Worm (Caenorhabditis elegans) whole organism, L4 larva: ENCODE results near the gene W04D12.1.

Experiments used
- F10B5.3 ChIP-seq: sonication (generic microtip); optimal IDR thresholded peaks from 2 replicates; lab custom pipeline; 2016; ENCODE audit warnings: mild to moderate bottlenecking, missing genetic modification characterization, missing compliant biosample characterization
- F26F4.8 ChIP-seq: fragments of 200-800 bp; sonication (Bioruptor generic); conservative IDR thresholded peaks from 2 replicates; pipeline ENCODE4 v1.3.6; 2022; ENCODE audit warnings: missing genetic modification characterization, missing compliant biosample characterization
- R02D3.7 ChIP-seq: fragments of 150-350 bp; sonication (generic microtip); optimal IDR thresholded peaks from 3 replicates; lab custom pipeline; 2014; ENCODE audit warnings: missing biosample characterization, missing genetic modification characterization
- T20F7.1 ChIP-seq: fragments of 200-800 bp; sonication (Bioruptor generic); optimal IDR thresholded peaks from 2 replicates; lab custom pipeline; 2018; ENCODE audit warnings: mild to moderate bottlenecking, missing genetic modification characterization, missing compliant biosample characterization
- T26A8.4 ChIP-seq: fragments of 200-800 bp; sonication (Bioruptor generic); IDR thresholded peaks from 2 replicates; pipeline ENCODE4 v1.3.6; 2022; ENCODE audit warnings: missing genetic modification characterization, missing compliant biosample characterization
- Y48G9A.11 ChIP-seq: fragments of 200-800 bp; sonication (Bioruptor generic); IDR thresholded peaks from 2 replicates; pipeline ENCODE4 v1.3.6; 2022; ENCODE audit warnings: missing genetic modification reagents, missing genetic modification characterization, missing compliant biosample characterization
- ZK337.2 ChIP-seq: fragments of 200-800 bp; sonication (Bioruptor generic); IDR thresholded peaks from 2 replicates; pipeline ENCODE4 v1.3.6; 2022; ENCODE audit warnings: missing genetic modification reagents, missing genetic modification characterization, missing compliant biosample characterization
- ZK546.5 ChIP-seq, 2 experiments: sonication (generic microtip); optimal IDR thresholded peaks; 2 replicates each; lab custom pipeline; 2017; ENCODE audit warnings: missing biosample characterization in 2 of 2, missing genetic modification characterization in 2 of 2
- aha-1 ChIP-seq: fragments of 150-350 bp; peaks from one replicate; lab custom pipeline; 2014; ENCODE audit warnings: missing biosample characterization, missing genetic modification characterization
- aly-2 ChIP-seq: sonication (generic microtip); optimal IDR thresholded peaks from 2 replicates; lab custom pipeline; 2018; ENCODE audit warnings: missing biosample characterization, missing genetic modification characterization
- ama-1 ChIP-seq: fragments of 150-350 bp; optimal IDR thresholded peaks from 2 replicates; lab custom pipeline; 2014; ENCODE audit warnings: inconsistent platforms, mixed read lengths
- arid-1 ChIP-seq: fragments of 200-800 bp; sonication (Bioruptor generic); conservative IDR thresholded peaks from 2 replicates; pipeline ENCODE4 v1.3.6; 2022; ENCODE audit warnings: missing genetic modification reagents, missing genetic modification characterization, missing compliant biosample characterization
- ceh-20 ChIP-seq: fragments of 200-800 bp; sonication (Bioruptor generic); IDR thresholded peaks from 2 replicates; pipeline ENCODE4 v1.3.6; 2022; ENCODE audit warnings: missing genetic modification reagents, missing genetic modification characterization, missing compliant biosample characterization
- ceh-32 ChIP-seq: sonication (generic microtip); optimal IDR thresholded peaks from 2 replicates; lab custom pipeline; 2016; ENCODE audit warnings: mild to moderate bottlenecking, missing genetic modification characterization, missing compliant biosample characterization; ENCODE audit not compliant: poor library complexity
- ceh-62 ChIP-seq: sonication (generic microtip); optimal IDR thresholded peaks from 2 replicates; lab custom pipeline; 2017; ENCODE audit warnings: missing biosample characterization, missing genetic modification characterization
- ceh-82 ChIP-seq: sonication (generic microtip); optimal IDR thresholded peaks from 2 replicates; lab custom pipeline; 2017; ENCODE audit warnings: missing biosample characterization, missing genetic modification characterization
- cey-2 ChIP-seq: sonication (generic microtip); optimal IDR thresholded peaks from 3 replicates; lab custom pipeline; 2017; ENCODE audit warnings: missing genetic modification characterization, mild to moderate bottlenecking, missing compliant biosample characterization, antibody characterized with exemption, borderline replicate concordance; ENCODE audit not compliant: insufficient read depth
- daf-16 ChIP-seq, 3 experiments: sonication (generic microtip); optimal IDR thresholded peaks; 2 replicates each; lab custom pipeline; 2016 to 2017; ENCODE audit warnings: missing genetic modification characterization in 3 of 3, missing genetic modification reagents in 3 of 3, mild to moderate bottlenecking in 2 of 3, missing compliant biosample characterization in 2 of 3, missing biosample characterization in 1 of 3, moderate library complexity in 1 of 3
- daf-8 ChIP-seq: fragments of 200-800 bp; sonication (Bioruptor generic); IDR thresholded peaks from 2 replicates; pipeline ENCODE4 v1.3.6; 2022; ENCODE audit warnings: missing genetic modification characterization, missing compliant biosample characterization
- dmd-8 ChIP-seq: fragments of 200-800 bp; sonication (Bioruptor generic); IDR thresholded peaks from 2 replicates; pipeline ENCODE4 v1.3.6; 2022; ENCODE audit warnings: missing genetic modification characterization, missing compliant biosample characterization
- dmd-9 ChIP-seq: fragments of 200-800 bp; sonication (Bioruptor generic); IDR thresholded peaks from 2 replicates; pipeline ENCODE4 v1.3.6; 2022; ENCODE audit warnings: missing genetic modification reagents, missing genetic modification characterization, missing compliant biosample characterization
- egl-27 ChIP-seq: sonication (generic microtip); optimal IDR thresholded peaks from 3 replicates; lab custom pipeline; 2017; ENCODE audit warnings: missing biosample characterization, missing genetic modification reagents, missing genetic modification characterization
- egl-43 ChIP-seq: fragments of 200-800 bp; sonication (Bioruptor generic); IDR thresholded peaks from 2 replicates; pipeline ENCODE4 v1.3.6; 2022; ENCODE audit warnings: missing genetic modification reagents, missing genetic modification characterization, missing compliant biosample characterization
- hif-1 ChIP-seq, 2 experiments: sonication (generic microtip); optimal IDR thresholded peaks; 2 replicates each; lab custom pipeline; 2016 to 2017; ENCODE audit warnings: missing compliant biosample characterization in 2 of 2, missing genetic modification characterization in 2 of 2, missing genetic modification reagents in 2 of 2, missing genotype in 2 of 2, mild to moderate bottlenecking in 1 of 2
- hlh-11 ChIP-seq: fragments of 200-800 bp; sonication (Bioruptor generic); optimal IDR thresholded peaks from 2 replicates; lab custom pipeline; 2018; ENCODE audit warnings: mild to moderate bottlenecking, missing genetic modification characterization, missing compliant biosample characterization
- hmg-1.1 ChIP-seq: fragments of 200-800 bp; sonication (Bioruptor generic); IDR thresholded peaks from 2 replicates; pipeline ENCODE4 v1.3.6; 2022; ENCODE audit warnings: missing genetic modification reagents, missing genetic modification characterization, missing compliant biosample characterization
- jun-1 ChIP-seq: fragments of 150-350 bp; optimal IDR thresholded peaks from 2 replicates; lab custom pipeline; 2014; ENCODE audit warnings: missing biosample characterization, missing genetic modification reagents, missing genetic modification characterization
- lin-1 ChIP-seq: fragments of 200-800 bp; sonication (Bioruptor generic); IDR thresholded peaks from 2 replicates; pipeline ENCODE4 v1.3.6; 2022; ENCODE audit warnings: missing genetic modification reagents, missing genetic modification characterization, missing compliant biosample characterization
- lin-15B ChIP-seq: fragments of 150-350 bp; sonication (generic microtip); optimal IDR thresholded peaks from 3 replicates; lab custom pipeline; 2014; ENCODE audit warnings: missing biosample characterization, missing genetic modification characterization
- lin-29 ChIP-seq: fragments of 200-800 bp; sonication (Bioruptor generic); IDR thresholded peaks from 2 replicates; pipeline ENCODE4 v1.3.6; 2022; ENCODE audit warnings: missing genetic modification reagents, missing genetic modification characterization, missing compliant biosample characterization
- lin-38 ChIP-seq: fragments of 200-800 bp; sonication (Bioruptor generic); IDR thresholded peaks from 2 replicates; pipeline ENCODE4 v1.3.6; 2022; ENCODE audit warnings: missing genetic modification reagents, missing genetic modification characterization, missing compliant biosample characterization
- lin-39 ChIP-seq: fragments of 150-350 bp; optimal IDR thresholded peaks from 2 replicates; lab custom pipeline; 2014; ENCODE audit warnings: missing biosample characterization, missing genetic modification reagents, missing genetic modification characterization
- madf-5 ChIP-seq, 2 experiments: fragments of 200-800 bp; sonication (Bioruptor generic); IDR thresholded peaks; 2 replicates each; pipeline ENCODE4 v1.3.6; 2022; ENCODE audit warnings: missing compliant biosample characterization in 2 of 2, missing genetic modification characterization in 2 of 2
- madf-9 ChIP-seq: fragments of 200-800 bp; sonication (Bioruptor generic); conservative IDR thresholded peaks from 2 replicates; pipeline ENCODE4 v1.3.6; 2022; ENCODE audit warnings: missing genetic modification reagents, missing genetic modification characterization, missing compliant biosample characterization
- mdt-29 ChIP-seq: fragments of 200-800 bp; sonication (Bioruptor generic); IDR thresholded peaks from 2 replicates; pipeline ENCODE4 v1.3.6; 2022; ENCODE audit warnings: missing genetic modification reagents, missing genetic modification characterization, missing compliant biosample characterization
- nhr-10 ChIP-seq: fragments of 150-350 bp; optimal IDR thresholded peaks from 2 replicates; lab custom pipeline; 2014; ENCODE audit warnings: missing biosample characterization, missing genetic modification characterization
- nhr-111 ChIP-seq: fragments of 200-800 bp; sonication (Bioruptor generic); optimal IDR thresholded peaks from 2 replicates; lab custom pipeline; 2018; ENCODE audit warnings: mild to moderate bottlenecking, missing genetic modification characterization, missing compliant biosample characterization
- nhr-237 ChIP-seq: sonication (generic microtip); optimal IDR thresholded peaks from 2 replicates; lab custom pipeline; 2017; ENCODE audit warnings: missing biosample characterization, missing genetic modification characterization
- nhr-41 ChIP-seq: fragments of 200-800 bp; sonication (Bioruptor generic); IDR thresholded peaks from 2 replicates; pipeline ENCODE4 v1.3.6; 2022; ENCODE audit warnings: missing genetic modification reagents, missing genetic modification characterization, missing compliant biosample characterization
- nhr-42 ChIP-seq: fragments of 200-800 bp; sonication (Bioruptor generic); IDR thresholded peaks from 2 replicates; pipeline ENCODE4 v1.3.6; 2022; ENCODE audit warnings: missing genetic modification characterization, missing compliant biosample characterization
- nhr-48 ChIP-seq: sonication (generic microtip); optimal IDR thresholded peaks from 2 replicates; lab custom pipeline; 2016; ENCODE audit warnings: mild to moderate bottlenecking, missing genetic modification characterization, missing compliant biosample characterization
- pqm-1 ChIP-seq: sonication (generic microtip); optimal IDR thresholded peaks from 2 replicates; lab custom pipeline; 2017; ENCODE audit warnings: missing biosample characterization, missing genetic modification characterization
- skn-1 ChIP-seq: fragments of 150-350 bp; optimal IDR thresholded peaks from 2 replicates; lab custom pipeline; 2014; ENCODE audit warnings: missing biosample characterization, missing genetic modification characterization
- snpc-1.2 ChIP-seq: fragments of 200-800 bp; sonication (Bioruptor generic); IDR thresholded peaks from 2 replicates; pipeline ENCODE4 v1.3.6; 2022; ENCODE audit warnings: missing genetic modification reagents, missing genetic modification characterization, missing compliant biosample characterization
- tag-97 ChIP-seq: fragments of 200-800 bp; sonication (Bioruptor generic); IDR thresholded peaks from 2 replicates; pipeline ENCODE4 v1.3.6; 2022; ENCODE audit warnings: missing genetic modification characterization, missing compliant biosample characterization
- tra-1 ChIP-seq: fragments of 200-800 bp; sonication (Bioruptor generic); IDR thresholded peaks from 2 replicates; pipeline ENCODE4 v1.3.6; 2022; ENCODE audit warnings: missing genetic modification reagents, missing genetic modification characterization, missing compliant biosample characterization
- unc-39 ChIP-seq: sonication (generic microtip); optimal IDR thresholded peaks from 2 replicates; lab custom pipeline; 2017; ENCODE audit warnings: missing biosample characterization, missing genetic modification characterization
- unc-62 ChIP-seq, 3 experiments: fragments of 150-350 bp in 1 of 3; sonication (generic microtip); optimal IDR thresholded peaks in 2 of 3; peaks in 1 of 3; 1 replicate in 1 of 3; 2 replicates in 2 of 3; lab custom pipeline; 2014 to 2017; ENCODE audit warnings: missing biosample characterization in 3 of 3, missing genetic modification characterization in 3 of 3, missing genetic modification reagents in 3 of 3, missing genotype in 1 of 3
- vab-7 ChIP-seq: fragments of 200-800 bp; sonication (Bioruptor generic); IDR thresholded peaks from 2 replicates; pipeline ENCODE4 v1.3.6; 2022; ENCODE audit warnings: missing genetic modification reagents, missing genetic modification characterization, missing compliant biosample characterization
- zfp-2 ChIP-seq: sonication (generic microtip); optimal IDR thresholded peaks from 2 replicates; lab custom pipeline; 2016; ENCODE audit warnings: mild to moderate bottlenecking, missing genetic modification characterization, missing compliant biosample characterization
- zip-11 ChIP-seq: fragments of 200-800 bp; sonication (Bioruptor generic); IDR thresholded peaks from 2 replicates; pipeline ENCODE4 v1.3.6; 2022; ENCODE audit warnings: missing genetic modification characterization, missing compliant biosample characterization
- ztf-7 ChIP-seq: fragments of 150-350 bp; optimal IDR thresholded peaks from 2 replicates; lab custom pipeline; 2014; ENCODE audit warnings: missing biosample characterization, missing genetic modification characterization

W04D12.1 gene

ce11 chrIII:5874263-5874662 lies 37.5 kb downstream of the W04D12.1 start (continued):
- TF ChIP-seq F26F4.8 (GFP tag; lab: Robert Waterston, UW): no peak
- TF ChIP-seq jun-1 (tag; lab: Kevin White, UChicago): no peak
- no peak for TF ChIP-seq R02D3.7
- peak; percentile 40; the same call in 1 of the 2 replicates for TF ChIP-seq lin-38 (GFP tag; lab: Robert Waterston, UW)
- TF ChIP-seq dmd-8 (GFP tag; lab: Robert Waterston, UW): no peak
- no peak for TF ChIP-seq lin-15B (tag; lab: Kevin White, UChicago)
- no peak for TF ChIP-seq lin-39 (tag; lab: Kevin White, UChicago)
- no peak for TF ChIP-seq ceh-82 (tag; lab: Kevin White, UChicago)
- no peak for TF ChIP-seq madf-9
- TF ChIP-seq hif-1 (tag; optimal IDR thresholded peaks at IDR 0.05; lab: Kevin White, UChicago): no peak
- TF ChIP-seq ztf-7 (tag; lab: Kevin White, UChicago): no peak
- TF ChIP-seq egl-27: no peak
- no peak for TF ChIP-seq dmd-9 (GFP tag; lab: Robert Waterston, UW)
- no peak for TF ChIP-seq ZK546.5 (tag; optimal IDR thresholded peaks at IDR 0.05; lab: Kevin White, UChicago)
- no peak for TF ChIP-seq ZK337.2 (GFP tag; lab: Robert Waterston, UW)
- TF ChIP-seq unc-39 (tag; lab: Kevin White, UChicago): no peak
- TF ChIP-seq egl-43: no peak
- no peak for TF ChIP-seq snpc-1.2 (GFP tag; lab: Robert Waterston, UW)
- peak; percentile 64 for TF ChIP-seq nhr-10 (tag; lab: Kevin White, UChicago)
- TF ChIP-seq arid-1 (GFP tag; lab: Robert Waterston, UW): no peak
- no peak for TF ChIP-seq ceh-20 (GFP tag; lab: Robert Waterston, UW)
- no peak for TF ChIP-seq nhr-111 (GFP tag; lab: Kevin White, UChicago)
- TF ChIP-seq ama-1 (lab: Kevin White, UChicago): peak; percentile 66
- TF ChIP-seq mdt-29 (GFP tag; lab: Robert Waterston, UW): peak; percentile 51; the same call in 1 of the 2 replicates
- TF ChIP-seq nhr-237 (tag; lab: Kevin White, UChicago): no peak
- TF ChIP-seq zfp-2 (tag; lab: Kevin White, UChicago): no peak
- no peak for TF ChIP-seq tag-97 (GFP tag; lab: Robert Waterston, UW)
- TF ChIP-seq lin-29 (GFP tag; lab: Robert Waterston, UW): no peak
- peak; percentile 74 for TF ChIP-seq T20F7.1 (GFP tag; lab: Kevin White, UChicago)
- no peak for TF ChIP-seq ceh-32
- no peak for TF ChIP-seq skn-1
- TF ChIP-seq daf-16 (GFP tag; optimal IDR thresholded peaks at IDR 0.05; lab: Kevin White, UChicago): no peak
- TF ChIP-seq daf-16 (tag; optimal IDR thresholded peaks at IDR 0.05; lab: Kevin White, UChicago): peak; percentile 58
- TF ChIP-seq daf-8: no peak
- peak; percentile 68 for TF ChIP-seq nhr-48 (tag; lab: Kevin White, UChicago)
- peak in 1 of 2 experiments; percentile 98 for TF ChIP-seq unc-62 (GFP tag; optimal IDR thresholded peaks at IDR 0.05 in 1 of 2; lab: Kevin White, UChicago)
- no peak for TF ChIP-seq unc-62 (tag; optimal IDR thresholded peaks at IDR 0.05; lab: Kevin White, UChicago)
- TF ChIP-seq T26A8.4 (GFP tag; lab: Robert Waterston, UW): peak; percentile 31; the same call in 1 of the 2 replicates
- no peak for TF ChIP-seq Y48G9A.11
- TF ChIP-seq cey-2 (tag; lab: Kevin White, UChicago): no peak
- peak; percentile 64 for TF ChIP-seq hlh-11 (tag; lab: Kevin White, UChicago)
- TF ChIP-seq aly-2 (tag; lab: Kevin White, UChicago): no peak
- no peak for TF ChIP-seq pqm-1 (tag; lab: Kevin White, UChicago)
- no peak for TF ChIP-seq F10B5.3
- no peak for TF ChIP-seq ceh-62
- TF ChIP-seq madf-5 (GFP tag; IDR thresholded peaks at IDR 0.05; lab: Robert Waterston, UW): no peak
- TF ChIP-seq lin-1 (GFP tag; lab: Robert Waterston, UW): no peak
- peak; percentile 92 for TF ChIP-seq aha-1 (tag; lab: Kevin White, UChicago)
- no peak for TF ChIP-seq nhr-41 (GFP tag; lab: Robert Waterston, UW)
- no peak for TF ChIP-seq nhr-42 (GFP tag; lab: Robert Waterston, UW)
- TF ChIP-seq tra-1 (GFP tag; lab: Robert Waterston, UW): no peak
- TF ChIP-seq hmg-1.1 (GFP tag; lab: Robert Waterston, UW): no peak
- TF ChIP-seq zip-11: no peak
- no peak for TF ChIP-seq vab-7 (GFP tag; lab: Robert Waterston, UW)
